Worm (Caenorhabditis elegans) whole organism, mixed stage, embryonic: ENCODE measurements around the gene nspe-8.

Source experiments
- ceh-39 ChIP-seq: fragments of 150-350 bp; optimal IDR thresholded peaks from 2 replicates; lab custom pipeline; 2014; ENCODE audit warnings: missing biosample characterization, missing genetic modification characterization
- ceh-43 ChIP-seq: fragments of 200-800 bp; sonication (Bioruptor generic); optimal IDR thresholded peaks from 2 replicates; lab custom pipeline; 2018; ENCODE audit warnings: mild to moderate bottlenecking, missing genetic modification characterization, moderate library complexity, missing compliant biosample characterization
- ces-1 ChIP-seq: fragments of 150-350 bp; optimal IDR thresholded peaks from 2 replicates; lab custom pipeline; 2014; ENCODE audit warnings: missing biosample characterization, missing genetic modification reagents, missing genetic modification characterization
- drap-1 ChIP-seq: fragments of 200-800 bp; sonication (Bioruptor generic); optimal IDR thresholded peaks from 3 replicates; lab custom pipeline; 2018; ENCODE audit warnings: mild to moderate bottlenecking, missing genetic modification characterization, missing compliant biosample characterization
- elt-1 ChIP-seq: sonication (generic microtip); optimal IDR thresholded peaks from 2 replicates; lab custom pipeline; 2017; ENCODE audit warnings: missing genetic modification characterization, mild to moderate bottlenecking, missing compliant biosample characterization, antibody characterized with exemption, moderate library complexity, borderline replicate concordance; ENCODE audit not compliant: insufficient read depth
- elt-3 ChIP-seq: fragments of 150-350 bp; optimal IDR thresholded peaks from 2 replicates; lab custom pipeline; 2014; ENCODE audit warnings: missing biosample characterization, missing genetic modification characterization
- flh-1 ChIP-seq: fragments of 200-800 bp; sonication (Bioruptor generic); optimal IDR thresholded peaks from 2 replicates; lab custom pipeline; 2018; ENCODE audit warnings: mild to moderate bottlenecking, missing genetic modification characterization, moderate library complexity, missing compliant biosample characterization
- ham-2 ChIP-seq: fragments of 200-800 bp; sonication (Bioruptor generic); optimal IDR thresholded peaks from 2 replicates; lab custom pipeline; 2018; ENCODE audit warnings: mild to moderate bottlenecking, missing genetic modification characterization, missing compliant biosample characterization
- lin-13 ChIP-seq: fragments of 150-350 bp; optimal IDR thresholded peaks from 2 replicates; lab custom pipeline; 2014; ENCODE audit warnings: missing biosample characterization, missing genetic modification characterization
- lin-32 ChIP-seq: fragments of 200-800 bp; sonication (Bioruptor generic); optimal IDR thresholded peaks from 2 replicates; lab custom pipeline; 2018; ENCODE audit warnings: mild to moderate bottlenecking, missing genetic modification characterization, missing compliant biosample characterization
- lsy-2 ChIP-seq: fragments of 150-350 bp; optimal IDR thresholded peaks from 2 replicates; lab custom pipeline; 2014; ENCODE audit warnings: missing biosample characterization, missing genetic modification characterization
- mab-5 ChIP-seq: fragments of 150-350 bp; optimal IDR thresholded peaks from 2 replicates; lab custom pipeline; 2014; ENCODE audit warnings: missing biosample characterization, missing genetic modification characterization
- mep-1 ChIP-seq: fragments of 150-350 bp; optimal IDR thresholded peaks from 2 replicates; lab custom pipeline; 2017; ENCODE audit warnings: missing biosample characterization, missing genetic modification reagents, missing genetic modification characterization, inconsistent platforms
- mls-2 ChIP-seq: sonication (generic microtip); optimal IDR thresholded peaks from 2 replicates; lab custom pipeline; 2016; ENCODE audit warnings: mild to moderate bottlenecking, missing genetic modification characterization, moderate library complexity, missing compliant biosample characterization
- nhr-12 ChIP-seq: fragments of 150-350 bp; optimal IDR thresholded peaks from 2 replicates; lab custom pipeline; 2014; ENCODE audit warnings: missing biosample characterization, missing genetic modification characterization
- nhr-2 ChIP-seq: fragments of 150-350 bp; optimal IDR thresholded peaks from 2 replicates; lab custom pipeline; 2014; ENCODE audit warnings: missing biosample characterization, missing genetic modification characterization
- nhr-237 ChIP-seq: fragments of 150-350 bp; optimal IDR thresholded peaks from 2 replicates; lab custom pipeline; 2014; ENCODE audit warnings: missing biosample characterization, missing genetic modification characterization
- nhr-76 ChIP-seq: sonication (generic microtip); optimal IDR thresholded peaks from 2 replicates; lab custom pipeline; 2017; ENCODE audit warnings: missing biosample characterization, missing genetic modification characterization
- pha-4 ChIP-seq: fragments of 150-350 bp; optimal IDR thresholded peaks from 2 replicates; lab custom pipeline; 2018; ENCODE audit warnings: missing biosample characterization, missing genetic modification reagents, missing genetic modification characterization
- snpc-4 ChIP-seq: fragments of 150-350 bp; optimal IDR thresholded peaks from 2 replicates; lab custom pipeline; 2014; ENCODE audit warnings: missing biosample characterization, missing genetic modification characterization
- sptf-1 ChIP-seq: sonication (generic microtip); optimal IDR thresholded peaks from 2 replicates; lab custom pipeline; 2017; ENCODE audit warnings: mild to moderate bottlenecking, missing genetic modification characterization, moderate library complexity, missing compliant biosample characterization
- unc-120 ChIP-seq: sonication (generic microtip); optimal IDR thresholded peaks from 2 replicates; lab custom pipeline; 2017; ENCODE audit warnings: missing genetic modification characterization, missing compliant biosample characterization; ENCODE audit not compliant: poor library complexity, severe bottlenecking
- unc-39 ChIP-seq: fragments of 150-350 bp; optimal IDR thresholded peaks from 2 replicates; lab custom pipeline; 2014; ENCODE audit warnings: missing biosample characterization, missing genetic modification characterization
- unc-62 ChIP-seq: fragments of 150-350 bp; optimal IDR thresholded peaks from 2 replicates; lab custom pipeline; 2014; ENCODE audit warnings: missing biosample characterization, missing genetic modification reagents, missing genetic modification characterization
- ztf-11 ChIP-seq: fragments of 150-350 bp; optimal IDR thresholded peaks from 2 replicates; lab custom pipeline; 2014; ENCODE audit warnings: missing biosample characterization, missing genetic modification characterization

The nspe-8 gene

DNA sequence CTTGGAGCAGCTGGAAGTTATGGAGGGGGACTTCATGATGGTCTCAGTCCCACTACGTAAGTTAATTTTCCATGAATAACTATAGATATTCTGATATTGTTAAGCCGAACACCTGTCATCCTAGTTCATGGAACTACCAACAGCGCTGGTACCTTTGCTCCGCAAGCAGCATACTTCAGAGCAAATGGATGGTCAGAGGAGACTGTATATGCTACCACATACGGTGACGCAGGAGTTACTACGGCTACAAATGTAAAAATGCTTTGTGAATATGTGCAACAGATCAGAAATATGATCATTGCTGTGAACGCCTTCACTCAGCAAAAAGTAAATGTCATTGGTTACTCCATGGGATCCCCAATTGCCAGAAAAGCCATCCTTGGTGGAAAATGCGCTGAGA lies 15.7 kb downstream of the nspe-8 start:
- TF ChIP-seq elt-3 (tag; lab: Kevin White, UChicago) (no peak), flh-1 (GFP tag; lab: Kevin White, UChicago) (no peak), unc-39 (no peak), sptf-1 (tag; lab: Kevin White, UChicago) (no peak), ceh-43 (GFP tag; lab: Kevin White, UChicago) (no peak), ceh-39 (tag; lab: Kevin White, UChicago) (no peak)

DNA sequence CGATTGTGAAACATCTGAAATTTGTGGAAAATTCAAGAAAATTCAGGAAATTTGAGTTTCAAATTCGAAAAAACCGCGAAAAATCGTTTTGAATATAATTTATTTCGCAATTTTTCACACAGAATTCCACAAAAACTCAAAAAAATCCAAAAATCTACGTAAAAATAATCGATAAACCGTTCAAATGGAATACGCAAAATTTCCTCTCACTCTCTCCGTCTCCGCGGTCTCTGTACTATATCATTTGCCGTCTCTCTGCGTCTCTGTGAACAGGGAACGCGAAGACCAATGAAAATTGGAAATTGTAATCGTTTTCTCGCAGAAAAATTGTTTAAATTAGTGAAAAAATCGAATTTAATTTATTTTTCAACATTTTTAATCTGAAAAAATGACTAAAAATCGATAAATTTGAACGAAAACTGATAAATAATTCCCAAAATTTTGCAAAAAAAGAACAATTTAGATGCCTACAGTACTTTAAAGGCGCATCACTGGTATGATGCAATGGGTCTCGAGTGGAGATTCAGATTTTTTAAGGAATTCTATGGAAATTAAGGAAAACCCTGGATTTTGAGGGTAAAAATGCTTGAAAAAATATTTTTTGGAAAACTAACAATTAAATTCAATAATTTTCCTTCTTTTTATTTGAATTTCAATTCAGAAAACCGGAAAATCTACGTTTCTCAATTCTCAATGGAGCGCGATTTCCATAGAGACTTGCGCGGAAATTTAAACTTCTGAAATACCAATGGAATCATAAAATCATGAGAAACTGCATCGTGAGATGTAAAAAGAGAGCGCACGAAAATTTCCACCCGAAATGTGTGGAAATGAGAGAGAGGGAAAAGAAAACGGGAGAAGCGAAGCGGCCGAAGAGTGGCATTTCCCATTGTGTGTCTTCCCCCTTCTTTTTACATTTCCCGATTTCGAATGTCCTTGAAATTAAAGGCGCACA lies 17.8 kb downstream of the nspe-8 start, which contains the start of the genes ceh-100 and lips-15:
ceh-100 (minus strand) TSS at position 14 of the 955 bp plus-strand sequence.
lips-15 (plus strand) TSS at position 720 of the 955 bp plus-strand sequence.
- TF ChIP-seq nhr-12 (tag; lab: Kevin White, UChicago) (no peak), unc-120 (tag; lab: Kevin White, UChicago) (peak; percentile 5), mls-2 (no peak), mep-1 (tag; lab: Kevin White, UChicago) (peak; percentile 61), elt-1 (tag; lab: Kevin White, UChicago) (no peak), nhr-76 (no peak), ceh-39 (tag; lab: Kevin White, UChicago) (peak; percentile 10), lsy-2 (tag; lab: Kevin White, UChicago) (peak; percentile 24)
- TF ChIP-seq, all 35 proteins: peak for 4

DNA sequence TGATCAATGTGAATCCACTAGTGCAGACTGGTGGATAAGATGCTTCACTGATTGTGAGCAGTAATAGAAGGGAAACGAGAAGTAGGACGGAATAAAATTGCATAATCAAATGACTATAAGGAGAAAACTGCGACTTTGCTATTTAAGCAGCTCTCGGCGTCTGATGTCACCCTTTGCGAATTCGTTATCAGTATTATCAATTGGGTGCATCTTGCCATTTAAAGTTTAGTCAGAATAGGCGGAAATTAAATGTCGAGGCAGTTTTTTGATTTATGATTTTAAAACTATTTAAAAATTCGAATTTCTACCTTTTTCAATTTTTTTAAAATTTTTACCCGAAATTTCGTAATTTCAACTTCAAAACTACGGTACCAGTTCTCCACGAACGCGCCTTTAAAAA lies 40.8 kb downstream of the nspe-8 start, which contains the start of gene clec-4:
clec-4 (minus strand) TSS at position 162 of the 400 bp plus-strand sequence.
- TF ChIP-seq nhr-76, result no peak
- no peak for TF ChIP-seq unc-62 (GFP tag; lab: Kevin White, UChicago)
- no peak for TF ChIP-seq ham-2 (GFP tag; lab: Kevin White, UChicago)
- no peak for TF ChIP-seq lin-13 (tag; lab: Kevin White, UChicago)
- no peak for TF ChIP-seq nhr-237
- no peak for TF ChIP-seq lin-32 (GFP tag; lab: Kevin White, UChicago)
- no peak for TF ChIP-seq pha-4 (tag; lab: Kevin White, UChicago)

DNA sequence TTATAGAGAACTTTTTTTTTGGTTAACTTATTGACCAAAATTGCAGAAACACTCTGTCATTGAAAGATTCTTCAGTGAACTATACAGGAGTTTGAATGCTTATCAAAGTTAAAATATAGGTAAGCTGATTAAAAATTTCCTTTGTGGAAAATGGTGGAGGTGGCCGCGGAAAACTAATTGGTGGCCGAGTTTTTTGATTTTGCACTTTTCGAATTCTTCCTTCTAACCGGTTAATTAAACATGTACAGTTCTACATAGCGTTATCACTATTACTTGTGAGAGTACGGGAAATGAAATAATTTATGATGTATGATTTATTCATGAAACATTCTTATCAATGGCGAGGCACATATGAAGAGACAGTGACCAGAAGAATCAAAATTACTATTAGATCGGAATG lies 44.0 kb downstream of the nspe-8 start, which contains the start of gene clec-8:
clec-8 (minus strand) TSS at position 308 of the 400 bp plus-strand sequence.
- TF ChIP-seq nhr-76 (no peak), ham-2 (GFP tag; lab: Kevin White, UChicago) (no peak), nhr-237 (no peak), ceh-43 (GFP tag; lab: Kevin White, UChicago) (no peak), mab-5 (no peak), snpc-4 (tag; lab: Kevin White, UChicago) (no peak)
- TF ChIP-seq, all 35 proteins: peak for 0

DNA sequence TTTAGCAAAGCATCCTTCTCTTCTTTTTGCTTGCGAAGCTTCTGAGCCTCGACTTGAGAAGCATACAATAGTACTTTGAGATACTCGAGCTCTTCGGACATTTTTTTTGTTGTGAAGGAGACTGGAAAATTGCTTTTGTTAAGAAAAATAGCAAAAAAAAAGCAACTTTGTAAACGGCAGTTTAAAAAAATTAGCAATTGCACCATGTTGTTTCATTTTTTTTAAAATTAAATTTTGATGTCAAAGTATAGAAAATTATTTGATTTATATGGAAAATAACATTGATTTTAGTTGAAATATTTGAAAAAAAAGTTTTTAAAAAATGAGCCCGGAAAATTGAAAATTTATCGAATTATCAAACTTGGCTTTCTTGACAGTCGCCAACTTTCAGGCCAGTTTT lies 47.1 kb downstream of the nspe-8 start, which contains the start of gene Y38E10A.3:
Y38E10A.3 (minus strand) TSS at position 101 of the 400 bp plus-strand sequence.
- no peak for TF ChIP-seq drap-1
- no peak for TF ChIP-seq elt-3 (tag; lab: Kevin White, UChicago)
- TF ChIP-seq nhr-76, result no peak
- TF ChIP-seq ceh-39 (tag; lab: Kevin White, UChicago), result no peak
- TF ChIP-seq ces-1 (GFP tag; lab: Kevin White, UChicago), result no peak
- no peak for TF ChIP-seq ceh-43 (GFP tag; lab: Kevin White, UChicago)
- TF ChIP-seq nhr-2 (tag; lab: Kevin White, UChicago), result no peak
- TF ChIP-seq ztf-11 (tag; lab: Kevin White, UChicago), result no peak
- no peak for TF ChIP-seq elt-1 (tag; lab: Kevin White, UChicago)
- TF ChIP-seq unc-120 (tag; lab: Kevin White, UChicago), result no peak
- TF ChIP-seq mls-2, result no peak
- TF ChIP-seq, all 35 proteins: peak for 0

DNA sequence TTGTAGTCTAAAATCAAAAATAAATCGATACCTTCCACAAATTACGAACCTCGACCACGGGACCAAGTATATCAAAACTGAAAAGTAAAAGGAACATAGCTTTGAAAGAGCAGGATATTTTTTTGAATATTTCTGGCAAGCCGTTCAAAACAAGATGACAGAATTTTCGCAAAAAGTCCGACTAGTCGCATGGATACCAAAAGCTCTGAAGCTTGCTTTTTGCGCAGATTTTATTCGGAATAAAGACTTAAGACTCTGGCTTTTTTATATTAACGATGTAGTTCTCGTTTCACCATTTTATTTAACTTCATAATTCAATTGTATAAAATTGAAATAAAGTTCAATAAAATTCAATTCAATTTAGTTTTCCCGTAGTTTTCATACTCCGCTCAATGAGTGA lies 48.2 kb downstream of the nspe-8 start, which contains the start of gene Y38E10A.2:
Y38E10A.2 (minus strand) TSS at position 101 of the 400 bp plus-strand sequence.
- TF ChIP-seq elt-1 (tag; lab: Kevin White, UChicago), result no peak
- TF ChIP-seq mep-1 (tag; lab: Kevin White, UChicago), result no peak
